Worm (Caenorhabditis elegans): ENCODE measurements around the gene F41B5.1.

DNA sequence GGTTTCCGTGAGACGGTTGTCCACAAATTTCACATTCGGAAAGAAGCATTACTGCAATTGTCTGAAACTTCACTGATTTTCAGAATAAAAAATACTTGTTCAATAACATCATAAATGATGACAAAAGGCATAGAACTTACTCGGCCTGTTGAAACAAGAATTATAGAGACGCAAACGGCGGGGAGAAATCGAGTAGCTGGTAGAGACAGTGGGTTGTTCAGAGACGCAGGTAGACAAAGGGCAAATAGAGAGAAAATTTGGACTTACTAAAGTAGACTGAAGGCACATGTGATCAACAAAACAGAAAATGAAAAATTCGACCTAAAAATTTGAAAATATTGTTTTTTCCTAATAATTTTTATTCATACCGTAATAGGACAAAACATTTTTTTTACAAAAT lies 4.4 kb downstream of the F41B5.1 start, which contains the start of gene nhr-182:
- TF ChIP-seq elt-2 (tag; optimal IDR thresholded peaks at IDR 0.05): no peak
- TF ChIP-seq ztf-11 (tag; optimal IDR thresholded peaks at IDR 0.05): no peak
- TF ChIP-seq elt-3 (tag; optimal IDR thresholded peaks at IDR 0.05): peak in 1 of 6 experiments; percentile 6
- TF ChIP-seq fos-1 (tag; optimal IDR thresholded peaks at IDR 0.05): no peak
- TF ChIP-seq lin-39 (tag; optimal IDR thresholded peaks at IDR 0.05): no peak
- no peak for TF ChIP-seq nhr-237 (tag; optimal IDR thresholded peaks at IDR 0.05)
- TF ChIP-seq fkh-4 (tag; optimal IDR thresholded peaks at IDR 0.05; ENCODE audit: borderline replicate concordance): no peak
- no peak for TF ChIP-seq lin-15B (tag; optimal IDR thresholded peaks at IDR 0.05)
- TF ChIP-seq dpl-1 (GFP tag; optimal IDR thresholded peaks at IDR 0.05): peak in 1 of 3 experiments; percentile 20
- TF ChIP-seq ces-1 (GFP tag; optimal IDR thresholded peaks at IDR 0.05): no peak
- no peak for TF ChIP-seq aly-2 (tag; optimal IDR thresholded peaks at IDR 0.05)
- no peak for TF ChIP-seq unc-62 (GFP tag; optimal IDR thresholded peaks at IDR 0.05)
- TF ChIP-seq mep-1 (tag; optimal IDR thresholded peaks at IDR 0.05): peak; percentile 34
- no peak for TF ChIP-seq egl-27 (tag; optimal IDR thresholded peaks at IDR 0.05)
